Worm (Caenorhabditis elegans): Measurements from ENCODE around the gene Y59H11AR.10.

Y59H11AR.10 gene

ce11 chrIV:8597504-8597903 lies 5.5 kb upstream of the Y59H11AR.10 start:
- TF ChIP-seq med-1 (GFP tag; optimal IDR thresholded peaks at IDR 0.05; ENCODE audit: insufficient read depth) = no peak
- no peak for TF ChIP-seq ref-1 (GFP tag; conservative IDR thresholded peaks at IDR 0.05)
- TF ChIP-seq flt-1 (GFP tag; IDR thresholded peaks at IDR 0.05) = no peak
- no peak for TF ChIP-seq cog-1 (tag; optimal IDR thresholded peaks at IDR 0.05)
- TF ChIP-seq ztf-23 (GFP tag; IDR thresholded peaks at IDR 0.05) = no peak
- no peak for TF ChIP-seq klf-2 (GFP tag; conservative IDR thresholded peaks at IDR 0.05)
- no peak for TF ChIP-seq tab-1 (GFP tag; IDR thresholded peaks at IDR 0.05)
- no peak for TF ChIP-seq ztf-29 (GFP tag; IDR thresholded peaks at IDR 0.05)
- TF ChIP-seq T22C8.4 (GFP tag; IDR thresholded peaks at IDR 0.05) = no peak

ce11 chrIV:8600712-8601330 lies 2.2 kb upstream of the Y59H11AR.10 start, which contains the start of gene Y59H11AR.4:
Gene Y59H11AR.4 (minus strand): TSS chrIV:8600762.
- TF ChIP-seq ztf-23 (GFP tag; IDR thresholded peaks at IDR 0.05) (no peak), tab-1 (GFP tag; IDR thresholded peaks at IDR 0.05) (no peak), ztf-29 (GFP tag; IDR thresholded peaks at IDR 0.05) (no peak), med-1 (GFP tag; optimal IDR thresholded peaks at IDR 0.05; ENCODE audit: insufficient read depth) (no peak)

ce11 chrIV:8605217-8605616 lies 2.2 kb downstream of the Y59H11AR.10 start:
- no peak for TF ChIP-seq flt-1 (GFP tag; IDR thresholded peaks at IDR 0.05)
- TF ChIP-seq ztf-29 (GFP tag; IDR thresholded peaks at IDR 0.05) = no peak
- TF ChIP-seq ref-1 (GFP tag; conservative IDR thresholded peaks at IDR 0.05) = no peak
- no peak for TF ChIP-seq tab-1 (GFP tag; IDR thresholded peaks at IDR 0.05)
- no peak for TF ChIP-seq ztf-23 (GFP tag; IDR thresholded peaks at IDR 0.05)
- no peak for TF ChIP-seq klf-2 (GFP tag; conservative IDR thresholded peaks at IDR 0.05)
- no peak for TF ChIP-seq cog-1 (tag; optimal IDR thresholded peaks at IDR 0.05)
- no peak for TF ChIP-seq T22C8.4 (GFP tag; IDR thresholded peaks at IDR 0.05)
- no peak for TF ChIP-seq med-1 (GFP tag; optimal IDR thresholded peaks at IDR 0.05; ENCODE audit: insufficient read depth)

ce11 chrIV:8608204-8608603 lies 5.2 kb downstream of the Y59H11AR.10 start:
- TF ChIP-seq cog-1 (tag; optimal IDR thresholded peaks at IDR 0.05) = no peak
- TF ChIP-seq ref-1 (GFP tag; conservative IDR thresholded peaks at IDR 0.05) = no peak
- no peak for TF ChIP-seq flt-1 (GFP tag; IDR thresholded peaks at IDR 0.05)
- TF ChIP-seq med-1 (GFP tag; optimal IDR thresholded peaks at IDR 0.05; ENCODE audit: insufficient read depth) = no peak
- TF ChIP-seq T22C8.4 (GFP tag; IDR thresholded peaks at IDR 0.05) = no peak
- no peak for TF ChIP-seq tab-1 (GFP tag; IDR thresholded peaks at IDR 0.05)
- no peak for TF ChIP-seq ztf-23 (GFP tag; IDR thresholded peaks at IDR 0.05)
- no peak for TF ChIP-seq ztf-29 (GFP tag; IDR thresholded peaks at IDR 0.05)
- TF ChIP-seq klf-2 (GFP tag; conservative IDR thresholded peaks at IDR 0.05) = no peak

ce11 chrIV:8608934-8609333 lies 6.0 kb downstream of the Y59H11AR.10 start, which contains the start of gene F42A9.6:
Gene F42A9.6 (plus strand): TSS chrIV:8609234.
- TF ChIP-seq cog-1 (tag; optimal IDR thresholded peaks at IDR 0.05) = no peak
- TF ChIP-seq T22C8.4 (GFP tag; IDR thresholded peaks at IDR 0.05) = no peak
- TF ChIP-seq ztf-23 (GFP tag; IDR thresholded peaks at IDR 0.05) = no peak
- no peak for TF ChIP-seq tab-1 (GFP tag; IDR thresholded peaks at IDR 0.05)
- no peak for TF ChIP-seq flt-1 (GFP tag; IDR thresholded peaks at IDR 0.05)
- no peak for TF ChIP-seq klf-2 (GFP tag; conservative IDR thresholded peaks at IDR 0.05)
- TF ChIP-seq ztf-29 (GFP tag; IDR thresholded peaks at IDR 0.05) = no peak
- no peak for TF ChIP-seq ref-1 (GFP tag; conservative IDR thresholded peaks at IDR 0.05)
- TF ChIP-seq med-1 (GFP tag; optimal IDR thresholded peaks at IDR 0.05; ENCODE audit: insufficient read depth) = no peak

- no peak for TF ChIP-seq ztf-29 (GFP tag; IDR thresholded peaks at IDR 0.05)
- no peak for TF ChIP-seq klf-2 (GFP tag; conservative IDR thresholded peaks at IDR 0.05)
- no peak for TF ChIP-seq T22C8.4 (GFP tag; IDR thresholded peaks at IDR 0.05)
- TF ChIP-seq ztf-23 (GFP tag; IDR thresholded peaks at IDR 0.05) = no peak
- no peak for TF ChIP-seq cog-1 (tag; optimal IDR thresholded peaks at IDR 0.05)
- TF ChIP-seq med-1 (GFP tag; optimal IDR thresholded peaks at IDR 0.05; ENCODE audit: insufficient read depth) = no peak
Observed at ce11 chrIV:8611886-8612542, 9.0 kb downstream of the Y59H11AR.10 start, which contains the start of the genes F42A9.17 and cyp-33E2. Gene F42A9.17 (minus strand): TSS chrIV:8611936. Gene cyp-33E2 (plus strand): TSS chrIV:8612334.

ce11 chrIV:8614680-8615079 lies 11.7 kb downstream of the Y59H11AR.10 start, which contains the start of gene cyp-33E3:
Gene cyp-33E3 (plus strand): TSS chrIV:8614995.
- TF ChIP-seq ztf-29 (GFP tag; IDR thresholded peaks at IDR 0.05) (no peak), klf-2 (GFP tag; conservative IDR thresholded peaks at IDR 0.05) (no peak), ztf-23 (GFP tag; IDR thresholded peaks at IDR 0.05) (no peak), med-1 (GFP tag; optimal IDR thresholded peaks at IDR 0.05; ENCODE audit: insufficient read depth) (no peak), flt-1 (GFP tag; IDR thresholded peaks at IDR 0.05) (no peak), cog-1 (tag; optimal IDR thresholded peaks at IDR 0.05) (no peak), ref-1 (GFP tag; conservative IDR thresholded peaks at IDR 0.05) (no peak), T22C8.4 (GFP tag; IDR thresholded peaks at IDR 0.05) (no peak), tab-1 (GFP tag; IDR thresholded peaks at IDR 0.05) (no peak)

ce11 chrIV:8615314-8615713 lies 12.3 kb downstream of the Y59H11AR.10 start:
- TF ChIP-seq ztf-29 (GFP tag; IDR thresholded peaks at IDR 0.05) = no peak
- no peak for TF ChIP-seq klf-2 (GFP tag; conservative IDR thresholded peaks at IDR 0.05)
- no peak for TF ChIP-seq flt-1 (GFP tag; IDR thresholded peaks at IDR 0.05)

ce11 chrIV:8617047-8617446 lies 14.1 kb downstream of the Y59H11AR.10 start, which contains the start of the genes F42A9.7 and F42A9.3:
Gene F42A9.7 (minus strand): TSS chrIV:8617147.
Gene F42A9.3 (plus strand): TSS chrIV:8617260.
- TF ChIP-seq cog-1 (tag; optimal IDR thresholded peaks at IDR 0.05) (no peak), flt-1 (GFP tag; IDR thresholded peaks at IDR 0.05) (no peak), klf-2 (GFP tag; conservative IDR thresholded peaks at IDR 0.05) (no peak), ztf-23 (GFP tag; IDR thresholded peaks at IDR 0.05) (no peak), ztf-29 (GFP tag; IDR thresholded peaks at IDR 0.05) (no peak), tab-1 (GFP tag; IDR thresholded peaks at IDR 0.05) (no peak), med-1 (GFP tag; optimal IDR thresholded peaks at IDR 0.05; ENCODE audit: insufficient read depth) (no peak)
